Worm (Caenorhabditis elegans) whole organism, midembryonic: ENCODE measurements around the gene R02F2.8.

Experiments used
- T22C8.4 ChIP-seq: fragments of 200-800 bp; sonication (Bioruptor generic); IDR thresholded peaks from 2 replicates; pipeline ENCODE4 v1.3.6; 2022; ENCODE audit warnings: missing genetic modification characterization, missing compliant biosample characterization
- klf-2 ChIP-seq: fragments of 200-800 bp; sonication (Bioruptor generic); conservative IDR thresholded peaks from 2 replicates; pipeline ENCODE4 v1.3.6; 2022; ENCODE audit warnings: missing genetic modification reagents, missing genetic modification characterization, missing compliant biosample characterization

DNA sequence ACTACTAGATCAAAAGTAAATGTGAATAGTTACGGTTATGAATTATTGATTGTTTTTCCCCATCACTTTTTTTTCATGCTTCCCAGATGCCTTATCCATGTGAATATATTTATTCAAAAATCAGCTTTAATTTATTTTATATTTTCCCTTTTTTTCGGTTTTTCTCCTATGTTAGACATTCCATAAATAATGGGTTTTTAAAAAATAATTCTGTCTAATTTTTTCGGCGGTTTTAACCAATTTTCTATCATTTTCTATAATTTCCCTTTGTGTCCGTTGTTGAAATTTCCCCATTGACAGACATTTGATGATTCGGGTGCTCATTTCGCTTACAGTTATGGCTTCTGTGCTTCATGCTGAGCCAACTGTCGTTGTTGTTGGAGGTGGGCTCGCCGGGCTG is 34.0 kb downstream of the R02F2.8 start, which contains the start of gene F48E8.3:
- no peak for TF ChIP-seq T22C8.4 (GFP tag; lab: Robert Waterston, UW)
- TF ChIP-seq klf-2 (GFP tag; lab: Robert Waterston, UW), result no peak
